Worm (Caenorhabditis elegans) whole organism, L1 larva: Measurements from ENCODE around the gene C16C8.4.

Experiments used
- ama-1 ChIP-seq: fragments of 150-350 bp; optimal IDR thresholded peaks from 2 replicates; lab custom pipeline; 2014
- ces-1 ChIP-seq: fragments of 150-350 bp; optimal IDR thresholded peaks from 2 replicates; lab custom pipeline; 2014; ENCODE audit warnings: missing biosample characterization, missing genetic modification reagents, missing genetic modification characterization
- grh-1 ChIP-seq: fragments of 200-800 bp; sonication (Bioruptor generic); IDR thresholded peaks from 2 replicates; pipeline ENCODE4 v1.3.6; 2022; ENCODE audit warnings: missing genetic modification reagents, missing genetic modification characterization, missing compliant biosample characterization
- irx-1 ChIP-seq: sonication (generic microtip); optimal IDR thresholded peaks from 2 replicates; lab custom pipeline; 2016; ENCODE audit warnings: missing genetic modification characterization, missing compliant biosample characterization
- mef-2 ChIP-seq: fragments of 150-350 bp; optimal IDR thresholded peaks from 2 replicates; lab custom pipeline; 2014; ENCODE audit warnings: missing biosample characterization, missing genetic modification characterization
- nhr-28 ChIP-seq: fragments of 150-350 bp; optimal IDR thresholded peaks from 2 replicates; lab custom pipeline; 2014; ENCODE audit warnings: missing biosample characterization, missing genetic modification characterization
- sup-37 ChIP-seq: fragments of 200-800 bp; sonication (Bioruptor generic); optimal IDR thresholded peaks from 2 replicates; lab custom pipeline; 2018; ENCODE audit warnings: mild to moderate bottlenecking, missing genetic modification characterization, missing compliant biosample characterization
- swsn-7 ChIP-seq: sonication (generic microtip); optimal IDR thresholded peaks from 2 replicates; lab custom pipeline; 2016; ENCODE audit warnings: missing genetic modification characterization, missing compliant biosample characterization
- tbx-2 ChIP-seq: sonication (generic microtip); optimal IDR thresholded peaks from 2 replicates; lab custom pipeline; 2016; ENCODE audit warnings: missing genetic modification characterization, missing compliant biosample characterization
- unc-86 ChIP-seq: sonication (generic microtip); optimal IDR thresholded peaks from 2 replicates; lab custom pipeline; 2016; ENCODE audit warnings: missing genetic modification characterization, missing compliant biosample characterization
- zag-1 ChIP-seq: fragments of 150-350 bp; optimal IDR thresholded peaks from 2 replicates; lab custom pipeline; 2014; ENCODE audit warnings: missing biosample characterization, missing genetic modification characterization

ce11 chrII:3448776-3449280 lies 4.6 kb upstream of the C16C8.4 start, which contains the start of gene C16C8.25:
- TF ChIP-seq grh-1 (GFP tag; lab: Robert Waterston, UW) (no peak), ama-1 (lab: Kevin White, UChicago) (no peak), swsn-7 (tag; lab: Kevin White, UChicago) (no peak), unc-86 (tag; lab: Kevin White, UChicago) (no peak), sup-37 (no peak), irx-1 (tag; lab: Kevin White, UChicago) (no peak), mef-2 (tag; lab: Kevin White, UChicago) (no peak), ces-1 (GFP tag; lab: Kevin White, UChicago) (no peak), tbx-2 (tag; lab: Kevin White, UChicago) (no peak), zag-1 (tag; lab: Kevin White, UChicago) (no peak), nhr-28 (tag; lab: Kevin White, UChicago) (no peak)
